Worm (Caenorhabditis elegans) whole organism, young adult: ENCODE results near the gene ndab-2.

Experiments
- B0261.1 ChIP-seq: sonication (generic microtip); optimal IDR thresholded peaks from 2 replicates; lab custom pipeline; 2016; ENCODE audit warnings: mild to moderate bottlenecking, missing genetic modification characterization, moderate library complexity, missing compliant biosample characterization
- B0336.3 ChIP-seq: fragments of 200-800 bp; sonication (Bioruptor generic); IDR thresholded peaks from 2 replicates; pipeline ENCODE4 v1.3.6; 2022; ENCODE audit warnings: missing genetic modification characterization, missing compliant biosample characterization
- C06A6.2 ChIP-seq: fragments of 200-800 bp; sonication (Bioruptor generic); conservative IDR thresholded peaks from 2 replicates; pipeline ENCODE4 v1.3.6; 2022; ENCODE audit warnings: missing genetic modification characterization, missing compliant biosample characterization
- F23B12.7 ChIP-seq: sonication (generic microtip); optimal IDR thresholded peaks from 2 replicates; lab custom pipeline; 2017; ENCODE audit warnings: missing genetic modification characterization, mild to moderate bottlenecking, missing compliant biosample characterization, antibody characterized with exemption, moderate library complexity; ENCODE audit not compliant: insufficient read depth
- F49E8.2 ChIP-seq: sonication (generic microtip); optimal IDR thresholded peaks from 3 replicates; lab custom pipeline; 2017; ENCODE audit warnings: missing genetic modification characterization, mild to moderate bottlenecking, missing compliant biosample characterization, antibody characterized with exemption, moderate library complexity; ENCODE audit not compliant: insufficient read depth
- F52B5.7 ChIP-seq: sonication (generic microtip); optimal IDR thresholded peaks from 2 replicates; lab custom pipeline; 2016; ENCODE audit warnings: mild to moderate bottlenecking, missing genetic modification characterization, missing compliant biosample characterization
- F55B11.4 ChIP-seq: sonication (generic microtip); optimal IDR thresholded peaks from 2 replicates; lab custom pipeline; 2016; ENCODE audit warnings: missing compliant biosample characterization, missing genetic modification characterization, borderline replicate concordance; ENCODE audit not compliant: insufficient read depth
- F57A8.1 ChIP-seq: fragments of 200-800 bp; sonication (Bioruptor generic); optimal IDR thresholded peaks from 2 replicates; lab custom pipeline; 2018; ENCODE audit warnings: mild to moderate bottlenecking, missing genetic modification characterization, moderate library complexity, missing compliant biosample characterization
- T07F8.4 ChIP-seq: sonication (generic microtip); optimal IDR thresholded peaks from 2 replicates; lab custom pipeline; 2016; ENCODE audit warnings: mild to moderate bottlenecking, missing genetic modification characterization, moderate library complexity, missing compliant biosample characterization
- Y53F4B.3 ChIP-seq: fragments of 200-800 bp; sonication (Bioruptor generic); IDR thresholded peaks from 2 replicates; pipeline ENCODE4 v1.3.6; 2022; ENCODE audit warnings: missing genetic modification reagents, missing genetic modification characterization, missing compliant biosample characterization
- Y53G8AR.9 ChIP-seq: fragments of 200-800 bp; sonication (Bioruptor generic); conservative IDR thresholded peaks from 2 replicates; pipeline ENCODE4 v1.3.6; 2022; ENCODE audit warnings: missing genetic modification reagents, missing genetic modification characterization, missing compliant biosample characterization
- Y67H2A.10 ChIP-seq: fragments of 200-800 bp; sonication (Bioruptor generic); conservative IDR thresholded peaks from 2 replicates; pipeline ENCODE4 v1.3.6; 2022; ENCODE audit warnings: missing genetic modification reagents, missing genetic modification characterization, missing compliant biosample characterization
- Y79H2A.3 ChIP-seq: fragments of 200-800 bp; sonication (Bioruptor generic); conservative IDR thresholded peaks from 2 replicates; pipeline ENCODE4 v1.3.6; 2022; ENCODE audit warnings: missing genetic modification reagents, missing genetic modification characterization, missing compliant biosample characterization
- Y95B8A.8 ChIP-seq: fragments of 200-800 bp; sonication (Bioruptor generic); IDR thresholded peaks from 2 replicates; pipeline ENCODE4 v1.3.6; 2022; ENCODE audit warnings: missing genetic modification reagents, missing genetic modification characterization, missing compliant biosample characterization
- ama-1 ChIP-seq, 3 experiments: fragments of 150-350 bp in 1 of 3; sonication (generic microtip) in 2 of 3; optimal IDR thresholded peaks; 2 replicates each; lab custom pipeline; 2014 to 2018; ENCODE audit warnings: missing biosample characterization in 2 of 3, missing genetic modification characterization in 2 of 3, missing genetic modification reagents in 2 of 3
- cebp-1 ChIP-seq, 2 experiments: fragments of 200-800 bp in 1 of 2; sonication (Bioruptor generic) in 1 of 2; sonication (generic microtip) in 1 of 2; IDR thresholded peaks in 1 of 2; optimal IDR thresholded peaks in 1 of 2; 2 replicates each; pipeline versions ENCODE4 v1.3.6 to Lab custom; 2017 to 2022; ENCODE audit warnings: missing compliant biosample characterization in 2 of 2, missing genetic modification characterization in 2 of 2, mild to moderate bottlenecking in 1 of 2, missing genetic modification reagents in 1 of 2, moderate library complexity in 1 of 2
- ceh-27 ChIP-seq: fragments of 200-800 bp; sonication (Bioruptor generic); optimal IDR thresholded peaks from 2 replicates; lab custom pipeline; 2018; ENCODE audit warnings: mild to moderate bottlenecking, missing genetic modification characterization, moderate library complexity, missing compliant biosample characterization
- ceh-40 ChIP-seq: fragments of 200-800 bp; sonication (Bioruptor generic); IDR thresholded peaks from 2 replicates; pipeline ENCODE4 v1.3.6; 2022; ENCODE audit warnings: missing genetic modification characterization, missing compliant biosample characterization
- ceh-79 ChIP-seq: sonication (generic microtip); optimal IDR thresholded peaks from 2 replicates; lab custom pipeline; 2017; ENCODE audit warnings: mild to moderate bottlenecking, missing genetic modification characterization, missing compliant biosample characterization
- ceh-91 ChIP-seq: fragments of 200-800 bp; sonication (Bioruptor generic); IDR thresholded peaks from 2 replicates; pipeline ENCODE4 v1.3.6; 2022; ENCODE audit warnings: missing genetic modification reagents, missing genetic modification characterization, missing compliant biosample characterization
- dox-1 ChIP-seq: fragments of 200-800 bp; sonication (Bioruptor generic); IDR thresholded peaks from 2 replicates; pipeline ENCODE4 v1.3.6; 2022; ENCODE audit warnings: missing genetic modification reagents, missing genetic modification characterization, missing compliant biosample characterization
- dpff-1 ChIP-seq: sonication (generic microtip); optimal IDR thresholded peaks from 2 replicates; lab custom pipeline; 2017; ENCODE audit warnings: mild to moderate bottlenecking, missing genetic modification characterization, missing compliant biosample characterization
- dpl-1 ChIP-seq: fragments of 150-350 bp; optimal IDR thresholded peaks from 2 replicates; lab custom pipeline; 2014; ENCODE audit warnings: missing biosample characterization, missing genetic modification reagents, missing genetic modification characterization
- egrh-3 ChIP-seq: fragments of 200-800 bp; sonication (Bioruptor generic); IDR thresholded peaks from 2 replicates; pipeline ENCODE4 v1.3.6; 2022; ENCODE audit warnings: missing genetic modification reagents, missing genetic modification characterization, missing compliant biosample characterization
- fkh-3 ChIP-seq: sonication (generic microtip); optimal IDR thresholded peaks from 2 replicates; lab custom pipeline; 2016; ENCODE audit warnings: mild to moderate bottlenecking, missing genetic modification characterization, missing compliant biosample characterization
- him-1 ChIP-seq: sonication (generic microtip); optimal IDR thresholded peaks from 2 replicates; lab custom pipeline; 2016; ENCODE audit warnings: missing genotype, missing genetic modification reagents, missing genetic modification characterization, missing compliant biosample characterization
- hmg-1.2 ChIP-seq: fragments of 200-800 bp; sonication (Bioruptor generic); IDR thresholded peaks from 2 replicates; pipeline ENCODE4 v1.3.6; 2022; ENCODE audit warnings: missing genetic modification reagents, missing genetic modification characterization, missing compliant biosample characterization
- hsf-1 ChIP-seq: fragments of 200-800 bp; sonication (Bioruptor generic); IDR thresholded peaks from 2 replicates; pipeline ENCODE4 v1.3.6; 2022; ENCODE audit warnings: missing genetic modification reagents, missing genetic modification characterization, missing compliant biosample characterization
- lin-26 ChIP-seq: fragments of 200-800 bp; sonication (Bioruptor generic); IDR thresholded peaks from 2 replicates; pipeline ENCODE4 v1.3.6; 2022; ENCODE audit warnings: missing genetic modification reagents, missing genetic modification characterization, missing compliant biosample characterization
- lsl-1 ChIP-seq: fragments of 200-800 bp; sonication (Bioruptor generic); optimal IDR thresholded peaks from 2 replicates; lab custom pipeline; 2018; ENCODE audit warnings: mild to moderate bottlenecking, missing genetic modification characterization, moderate library complexity, missing compliant biosample characterization
- lsy-27 ChIP-seq: sonication (generic microtip); optimal IDR thresholded peaks from 2 replicates; lab custom pipeline; 2017; ENCODE audit warnings: missing genetic modification characterization, mild to moderate bottlenecking, missing compliant biosample characterization, antibody characterized with exemption, missing genotype, borderline replicate concordance; ENCODE audit not compliant: insufficient read depth
- madf-10 ChIP-seq: sonication (generic microtip); optimal IDR thresholded peaks from 2 replicates; lab custom pipeline; 2016; ENCODE audit warnings: mild to moderate bottlenecking, missing genetic modification characterization, missing compliant biosample characterization
- madf-3 ChIP-seq: fragments of 200-800 bp; sonication (Bioruptor generic); IDR thresholded peaks from 2 replicates; pipeline ENCODE4 v1.3.6; 2022; ENCODE audit warnings: missing genetic modification reagents, missing genetic modification characterization, missing compliant biosample characterization
- madf-6 ChIP-seq: fragments of 200-800 bp; sonication (Bioruptor generic); IDR thresholded peaks from 2 replicates; pipeline ENCODE4 v1.3.6; 2022; ENCODE audit warnings: missing genetic modification reagents, missing genetic modification characterization, missing compliant biosample characterization
- madf-8 ChIP-seq: fragments of 200-800 bp; sonication (Bioruptor generic); conservative IDR thresholded peaks from 2 replicates; pipeline ENCODE4 v1.3.6; 2022; ENCODE audit warnings: missing genetic modification reagents, missing genetic modification characterization, missing compliant biosample characterization
- mes-4 ChIP-seq: sonication (generic microtip); optimal IDR thresholded peaks from 2 replicates; lab custom pipeline; 2016; ENCODE audit warnings: missing genotype, missing genetic modification characterization, missing compliant biosample characterization
- nfya-2 ChIP-seq: fragments of 200-800 bp; sonication (Bioruptor generic); IDR thresholded peaks from 2 replicates; pipeline ENCODE4 v1.3.6; 2022; ENCODE audit warnings: missing genetic modification reagents, missing genetic modification characterization, missing compliant biosample characterization
- nhr-27 ChIP-seq: fragments of 200-800 bp; sonication (Bioruptor generic); optimal IDR thresholded peaks from 2 replicates; lab custom pipeline; 2018; ENCODE audit warnings: mild to moderate bottlenecking, missing genetic modification characterization, moderate library complexity, missing compliant biosample characterization
- nhr-90 ChIP-seq: sonication (generic microtip); optimal IDR thresholded peaks from 2 replicates; lab custom pipeline; 2016; ENCODE audit warnings: missing genotype, mild to moderate bottlenecking, missing genetic modification characterization, missing compliant biosample characterization
- rec-8 ChIP-seq, 2 experiments: sonication (generic microtip); optimal IDR thresholded peaks; 2 replicates each; lab custom pipeline; 2016; ENCODE audit warnings: mild to moderate bottlenecking in 2 of 2, missing genetic modification characterization in 2 of 2, missing genetic modification reagents in 2 of 2, missing genotype in 2 of 2, missing biosample characterization in 1 of 2, missing compliant biosample characterization in 1 of 2, moderate library complexity in 1 of 2
- rpc-1 ChIP-seq, 2 experiments: fragments of 150-350 bp in 1 of 2; sonication (generic microtip) in 1 of 2; optimal IDR thresholded peaks; 2 replicates each; lab custom pipeline; 2014 to 2018; ENCODE audit warnings: missing biosample characterization in 1 of 2, missing genetic modification characterization in 1 of 2, missing genetic modification reagents in 1 of 2, missing genotype in 1 of 2
- snpc-1.3 ChIP-seq: sonication (generic microtip); optimal IDR thresholded peaks from 2 replicates; lab custom pipeline; 2017; ENCODE audit warnings: missing genetic modification characterization, mild to moderate bottlenecking, missing compliant biosample characterization, antibody characterized with exemption, moderate library complexity, missing genotype, missing genetic modification reagents; ENCODE audit not compliant: insufficient read depth
- somi-1 ChIP-seq: fragments of 200-800 bp; sonication (Bioruptor generic); optimal IDR thresholded peaks from 2 replicates; lab custom pipeline; 2018; ENCODE audit warnings: mild to moderate bottlenecking, missing genetic modification characterization, missing compliant biosample characterization
- tbp1 ChIP-seq: fragments of 200-800 bp; sonication (Bioruptor generic); optimal IDR thresholded peaks from 2 replicates; lab custom pipeline; 2018; ENCODE audit warnings: mild to moderate bottlenecking, missing genetic modification characterization, missing compliant biosample characterization
- ztf-22 ChIP-seq: fragments of 200-800 bp; sonication (Bioruptor generic); optimal IDR thresholded peaks from 2 replicates; lab custom pipeline; 2018; ENCODE audit warnings: mild to moderate bottlenecking, missing genetic modification characterization, moderate library complexity, missing compliant biosample characterization
- ztf-25 ChIP-seq: fragments of 200-800 bp; sonication (Bioruptor generic); IDR thresholded peaks from 2 replicates; pipeline ENCODE4 v1.3.6; 2022; ENCODE audit warnings: missing genetic modification reagents, missing genetic modification characterization, missing compliant biosample characterization

Gene ndab-2

DNA sequence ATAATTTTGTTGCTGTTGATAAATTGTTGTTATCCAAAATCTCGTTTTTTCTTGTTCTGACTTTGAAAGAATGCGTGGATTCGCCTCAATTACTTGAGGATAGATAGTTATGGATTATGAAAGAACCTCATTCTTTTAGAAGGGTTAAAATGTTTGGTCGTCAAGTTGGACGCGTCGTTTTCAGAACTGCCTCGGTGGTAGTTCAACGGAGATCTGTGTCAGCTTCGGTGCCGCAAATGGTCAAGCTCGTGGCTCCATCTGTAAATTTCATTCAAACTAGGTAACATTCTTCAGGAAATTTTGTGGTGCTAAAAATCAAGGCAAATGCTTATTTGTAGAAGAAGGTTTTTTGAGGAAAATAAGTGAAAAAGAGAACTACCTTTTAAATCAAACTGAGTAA is at the start of gene ndab-2 (continued):
- TF ChIP-seq C06A6.2 (GFP tag; lab: Robert Waterston, UW) = no peak
- peak; percentile 29 for TF ChIP-seq tbp1 (GFP tag; lab: Kevin White, UChicago)
- no peak for TF ChIP-seq ceh-79 (tag; lab: Kevin White, UChicago)
- peak; percentile 30; the same call in 1 of the 2 replicates for TF ChIP-seq hmg-1.2 (GFP tag; lab: Robert Waterston, UW)
- TF ChIP-seq ceh-91 (GFP tag; lab: Robert Waterston, UW) = no peak
- TF ChIP-seq Y67H2A.10 (GFP tag; lab: Robert Waterston, UW) = no peak
- peak; percentile 87 for TF ChIP-seq madf-3 (GFP tag; lab: Robert Waterston, UW)
- no peak for TF ChIP-seq nfya-2
- no peak for TF ChIP-seq snpc-1.3 (tag; lab: Kevin White, UChicago)
- TF ChIP-seq lin-26 (GFP tag; lab: Robert Waterston, UW) = peak; percentile 62; the same call in 1 of the 2 replicates
- TF ChIP-seq lsl-1 (GFP tag; lab: Kevin White, UChicago) = peak; percentile 33
- peak; percentile 68; the same call in 1 of the 2 replicates for TF ChIP-seq hsf-1 (GFP tag; lab: Robert Waterston, UW)
- no peak for TF ChIP-seq Y53F4B.3 (GFP tag; lab: Robert Waterston, UW)
- no peak for TF ChIP-seq egrh-3 (GFP tag; lab: Robert Waterston, UW)
- 0 out of 2 replicates have a peak, but pooled peaks have one; percentile 52 for TF ChIP-seq dox-1 (GFP tag; lab: Robert Waterston, UW)
- TF ChIP-seq ama-1 (optimal IDR thresholded peaks at IDR 0.05; lab: Kevin White, UChicago) = no peak
- peak in 1 of 2 experiments; percentile 73 for TF ChIP-seq ama-1 (GFP tag; optimal IDR thresholded peaks at IDR 0.05; lab: Kevin White, UChicago)
- no peak for TF ChIP-seq mes-4
- no peak for TF ChIP-seq Y95B8A.8 (GFP tag; lab: Robert Waterston, UW)
- no peak for TF ChIP-seq F55B11.4 (tag; lab: Kevin White, UChicago)
- no peak for TF ChIP-seq lsy-27 (tag; lab: Kevin White, UChicago)
- no peak for TF ChIP-seq F23B12.7
- no peak for TF ChIP-seq him-1
- TF ChIP-seq madf-6 (GFP tag; lab: Robert Waterston, UW) = peak; percentile 70
- no peak for TF ChIP-seq F52B5.7 (tag; lab: Kevin White, UChicago)
- no peak for TF ChIP-seq ztf-22
- TF ChIP-seq rec-8 (tag; optimal IDR thresholded peaks at IDR 0.05; lab: Kevin White, UChicago) = no peak
- no peak for TF ChIP-seq nhr-27 (tag; lab: Kevin White, UChicago)
- no peak for TF ChIP-seq rpc-1 (optimal IDR thresholded peaks at IDR 0.05; lab: Kevin White, UChicago)
- TF ChIP-seq rpc-1 (tag; optimal IDR thresholded peaks at IDR 0.05; lab: Kevin White, UChicago) = no peak
- TF ChIP-seq madf-8 (GFP tag; lab: Robert Waterston, UW) = no peak
- TF ChIP-seq B0261.1 = no peak
- TF ChIP-seq F57A8.1 = no peak
- TF ChIP-seq nhr-90 (tag; lab: Kevin White, UChicago) = no peak
- TF ChIP-seq ceh-40 (GFP tag; lab: Robert Waterston, UW) = no peak
- TF ChIP-seq somi-1 (GFP tag; lab: Kevin White, UChicago) = no peak
- TF ChIP-seq ztf-25 (GFP tag; lab: Robert Waterston, UW) = peak; percentile 52; the same call in 1 of the 2 replicates
- TF ChIP-seq ceh-27 (GFP tag; lab: Kevin White, UChicago) = no peak
- peak; percentile 88 for TF ChIP-seq B0336.3 (GFP tag; lab: Robert Waterston, UW)
- no peak for TF ChIP-seq fkh-3
- no peak for TF ChIP-seq Y79H2A.3
- peak; percentile 26 for TF ChIP-seq F49E8.2 (tag; lab: Kevin White, UChicago)
- peak; percentile 89 for TF ChIP-seq Y53G8AR.9 (GFP tag; lab: Robert Waterston, UW)
- TF ChIP-seq cebp-1 (GFP tag; IDR thresholded peaks at IDR 0.05; lab: Robert Waterston, UW) = no peak
- peak; percentile 49 for TF ChIP-seq cebp-1 (tag; optimal IDR thresholded peaks at IDR 0.05; lab: Kevin White, UChicago)
- no peak for TF ChIP-seq T07F8.4 (tag; lab: Kevin White, UChicago)
- no peak for TF ChIP-seq dpl-1 (GFP tag; lab: Kevin White, UChicago)
- peak; percentile 19 for TF ChIP-seq dpff-1 (tag; lab: Kevin White, UChicago)
- TF ChIP-seq madf-10 (tag; lab: Kevin White, UChicago) = no peak
